Fruit fly (Drosophila melanogaster): ENCODE results near the gene ND-B22.

ND-B22 gene

dm6 chr2L:13370762-13371161, at the start of gene ND-B22 (continued):
- TF ChIP-seq sima (GFP tag; optimal IDR thresholded peaks at IDR 0.05) (no peak), sd (tag; optimal IDR thresholded peaks at IDR 0.05) (no peak), vfl (GFP tag; optimal IDR thresholded peaks at IDR 0.05) (no peak), Fer1 (GFP tag; optimal IDR thresholded peaks at IDR 0.05) (peak; percentile 61), Hsf (GFP tag; optimal IDR thresholded peaks at IDR 0.05) (peak; percentile 47), gfzf (GFP tag; optimal IDR thresholded peaks at IDR 0.05) (no peak), Nf-YA (GFP tag; IDR thresholded peaks at IDR 0.05) (no peak), CG13775 (GFP tag; optimal IDR thresholded peaks at IDR 0.05) (no peak), Dbx (GFP tag; IDR thresholded peaks at IDR 0.05) (peak; percentile 24; the same call in 1 of the 3 replicates), H15 (GFP tag; IDR thresholded peaks at IDR 0.05) (no peak), CG12104 (GFP tag; optimal IDR thresholded peaks at IDR 0.05) (no peak), Trl (optimal IDR thresholded peaks at IDR 0.05) (no peak), Trl (GFP tag; optimal IDR thresholded peaks at IDR 0.05) (peak; percentile 31), CG8924 (tag; optimal IDR thresholded peaks at IDR 0.05) (peak; percentile 32), nmo (GFP tag; optimal IDR thresholded peaks at IDR 0.05) (peak; percentile 39), CG1647 (GFP tag; optimal IDR thresholded peaks at IDR 0.05) (peak; percentile 54), Lpt (GFP tag; optimal IDR thresholded peaks at IDR 0.05) (no peak), Dp (GFP tag; optimal IDR thresholded peaks at IDR 0.05) (peak; percentile 88), CG3838 (GFP tag; optimal IDR thresholded peaks at IDR 0.05) (no peak), CG18476 (GFP tag; optimal IDR thresholded peaks at IDR 0.05) (peak; percentile 1), CG12071 (GFP tag; optimal IDR thresholded peaks at IDR 0.05) (no peak), CG4617 (GFP tag; optimal IDR thresholded peaks at IDR 0.05; ENCODE audit: borderline replicate concordance) (peak; percentile 87), HLH54F (GFP tag; optimal IDR thresholded peaks at IDR 0.05) (peak; percentile 28), Sry-δ (GFP tag; optimal IDR thresholded peaks at IDR 0.05) (peak; percentile 10), CG14710 (tag; optimal IDR thresholded peaks at IDR 0.05) (peak; percentile 42), twi (tag; optimal IDR thresholded peaks at IDR 0.05) (peak; percentile 12), CG31441 (GFP tag; IDR thresholded peaks at IDR 0.05) (peak; percentile 39; the same call in 1 of the 2 replicates), Sox102F (GFP tag; optimal IDR thresholded peaks at IDR 0.05) (no peak), lov (optimal IDR thresholded peaks at IDR 0.05) (no peak), lov (GFP tag; IDR thresholded peaks at IDR 0.05) (no peak), Oli (tag; optimal IDR thresholded peaks at IDR 0.05) (no peak), chinmo (GFP tag; IDR thresholded peaks at IDR 0.05; ENCODE audit: partially characterized antibody) (no peak), Adf1 (GFP tag; IDR thresholded peaks at IDR 0.05) (no peak; the same call in 1 of the 2 replicates), cwo (GFP tag; optimal IDR thresholded peaks at IDR 0.05) (no peak), CG2889 (GFP tag; IDR thresholded peaks at IDR 0.05) (no peak), CG3407 (GFP tag; optimal IDR thresholded peaks at IDR 0.05) (peak; percentile 26), CG16863 (GFP tag; optimal IDR thresholded peaks at IDR 0.05) (no peak), CG15011 (GFP tag; optimal IDR thresholded peaks at IDR 0.05) (no peak), hth (optimal IDR thresholded peaks at IDR 0.05) (no peak), tna (GFP tag; IDR thresholded peaks at IDR 0.05; ENCODE audit: partially characterized antibody) (0 out of 2 replicates have a peak, but pooled peaks have one; percentile 33), dan (GFP tag; IDR thresholded peaks at IDR 0.05) (no peak), wdn (GFP tag; IDR thresholded peaks at IDR 0.05) (peak; percentile 22; the same call in 1 of the 2 replicates), CG13123 (GFP tag; optimal IDR thresholded peaks at IDR 0.05) (no peak), CG15514 (GFP tag; optimal IDR thresholded peaks at IDR 0.05) (peak; percentile 57), slbo (GFP tag; IDR thresholded peaks at IDR 0.05) (peak; percentile 69), CG4360 (GFP tag; IDR thresholded peaks at IDR 0.05) (peak; percentile 97), CG10267 (tag; optimal IDR thresholded peaks at IDR 0.05) (peak; percentile 93), CG30020 (tag; optimal IDR thresholded peaks at IDR 0.05) (peak; percentile 43), ac (GFP tag; optimal IDR thresholded peaks at IDR 0.05) (no peak), CG4820 (GFP tag; optimal IDR thresholded peaks at IDR 0.05) (peak; percentile 39), Aef1 (GFP tag; IDR thresholded peaks at IDR 0.05) (peak; percentile 64), CG12219 (GFP tag; optimal IDR thresholded peaks at IDR 0.05) (no peak)

All from whole organism, embryonic.